Fruit fly (Drosophila melanogaster) whole organism, wandering third instar larva: Measurements from ENCODE around the gene wfs1.

Experiments used
- Dfd ChIP-seq: fragments of >200 bp; optimal IDR thresholded peaks from 2 replicates; lab custom pipeline; 2017; ENCODE audit warnings: missing biosample characterization, missing genetic modification characterization
- br ChIP-seq: fragments of 200-800 bp; sonication (Bioruptor generic); optimal IDR thresholded peaks from 2 replicates; lab custom pipeline; 2016; ENCODE audit warnings: missing biosample characterization, missing genetic modification characterization
- foxo ChIP-seq, 2 experiments: fragments of 200-800 bp; sonication (Bioruptor generic); optimal IDR thresholded peaks; 2 replicates in 1 of 2; 3 replicates in 1 of 2; lab custom pipeline; 2016 to 2017; ENCODE audit warnings: missing biosample characterization in 2 of 2, missing genetic modification characterization in 2 of 2
- fru ChIP-seq: fragments of 200-800 bp; sonication (Bioruptor generic); optimal IDR thresholded peaks from 3 replicates; lab custom pipeline; 2016; ENCODE audit warnings: missing biosample characterization, mild to moderate bottlenecking, missing genetic modification characterization

dm6 chr3R:22666449-22667283 lies 23.5 kb downstream of the wfs1 start:
- TF ChIP-seq Dfd (GFP tag; lab: Kevin White, UChicago) (no peak), foxo (GFP tag; optimal IDR thresholded peaks at IDR 0.05; lab: Kevin White, UChicago) (no peak), fru (no peak), br (GFP tag; lab: Kevin White, UChicago) (no peak)
